Worm (Caenorhabditis elegans): ENCODE data around the gene gst-9.

The gst-9 gene

ce11 chrII:4891012-4891775 is at the start of gene gst-9 (continued):
- TF ChIP-seq pqm-1 (tag; optimal IDR thresholded peaks at IDR 0.05) (no peak), lim-7 (GFP tag; IDR thresholded peaks at IDR 0.05) (no peak), zip-11 (GFP tag; IDR thresholded peaks at IDR 0.05) (no peak), hmg-1.1 (GFP tag; IDR thresholded peaks at IDR 0.05) (no peak), Y105C5A.15 (GFP tag; IDR thresholded peaks at IDR 0.05) (no peak), lir-3 (tag; optimal IDR thresholded peaks at IDR 0.05) (no peak), spr-3 (GFP tag; optimal IDR thresholded peaks at IDR 0.05) (peak; percentile 25), madf-5 (GFP tag; IDR thresholded peaks at IDR 0.05) (no peak), D1046.2 (GFP tag; IDR thresholded peaks at IDR 0.05) (no peak), ceh-28 (tag; optimal IDR thresholded peaks at IDR 0.05) (no peak), sdz-12 (GFP tag; optimal IDR thresholded peaks at IDR 0.05) (no peak), hif-1 (tag; optimal IDR thresholded peaks at IDR 0.05) (no peak), cey-2 (tag; optimal IDR thresholded peaks at IDR 0.05; ENCODE audit: borderline replicate concordance, insufficient read depth) (no peak), nhr-10 (tag; optimal IDR thresholded peaks at IDR 0.05) (no peak), dve-1 (tag; optimal IDR thresholded peaks at IDR 0.05; ENCODE audit: insufficient read depth) (peak; percentile 86), snpc-4 (tag; optimal IDR thresholded peaks at IDR 0.05) (no peak), skn-1 (tag; optimal IDR thresholded peaks at IDR 0.05) (no peak), zfp-3 (GFP tag; conservative IDR thresholded peaks at IDR 0.05) (peak; percentile 92), ceh-20 (GFP tag; IDR thresholded peaks at IDR 0.05) (no peak), nhr-76 (tag; optimal IDR thresholded peaks at IDR 0.05) (no peak), nhr-41 (GFP tag; IDR thresholded peaks at IDR 0.05) (no peak), ceh-82 (tag; optimal IDR thresholded peaks at IDR 0.05) (no peak), ces-1 (GFP tag; optimal IDR thresholded peaks at IDR 0.05) (no peak), unc-62 (GFP tag; optimal IDR thresholded peaks at IDR 0.05 in 1 of 2) (peak in 1 of 2 experiments; percentile 84), unc-62 (tag; optimal IDR thresholded peaks at IDR 0.05) (no peak), daf-12 (tag; optimal IDR thresholded peaks at IDR 0.05) (no peak), aha-1 (tag) (peak; percentile 65), Y5F2A.4 (GFP tag; optimal IDR thresholded peaks at IDR 0.05) (peak; percentile 17), pha-4 (GFP tag; IDR thresholded peaks at IDR 0.05) (0 out of 2 replicates have a peak, but pooled peaks have one; percentile 52), pha-4 (tag; optimal IDR thresholded peaks at IDR 0.05) (no peak), R02D3.7 (tag; optimal IDR thresholded peaks at IDR 0.05) (no peak), F49E8.2 (tag; optimal IDR thresholded peaks at IDR 0.05; ENCODE audit: borderline replicate concordance) (no peak), F37D6.2 (tag; optimal IDR thresholded peaks at IDR 0.05) (no peak), dmd-8 (GFP tag; IDR thresholded peaks at IDR 0.05) (0 out of 2 replicates have a peak, but pooled peaks have one; percentile 4), nhr-25 (tag; optimal IDR thresholded peaks at IDR 0.05; ENCODE audit: borderline replicate concordance, insufficient read depth) (no peak), nhr-42 (GFP tag; IDR thresholded peaks at IDR 0.05) (0 out of 2 replicates have a peak, but pooled peaks have one; percentile 64), F44E2.7 (GFP tag; IDR thresholded peaks at IDR 0.05) (no peak), nhr-11 (tag; optimal IDR thresholded peaks at IDR 0.05) (no peak), jun-1 (tag; optimal IDR thresholded peaks at IDR 0.05) (no peak), hlh-30 (tag; optimal IDR thresholded peaks at IDR 0.05; ENCODE audit: insufficient read depth) (peak; percentile 10), lin-39 (tag; optimal IDR thresholded peaks at IDR 0.05) (no peak), zfp-2 (tag; optimal IDR thresholded peaks at IDR 0.05) (no peak), fos-1 (tag; optimal IDR thresholded peaks at IDR 0.05) (no peak), snpc-1.2 (GFP tag; IDR thresholded peaks at IDR 0.05) (no peak), arid-1 (GFP tag; conservative IDR thresholded peaks at IDR 0.05) (no peak), lsy-2 (tag; optimal IDR thresholded peaks at IDR 0.05) (peak in 1 of 2 experiments; percentile 61), zag-1 (tag; optimal IDR thresholded peaks at IDR 0.05) (no peak), ZK546.5 (tag; optimal IDR thresholded peaks at IDR 0.05) (no peak), tra-1 (GFP tag; IDR thresholded peaks at IDR 0.05) (no peak), lin-29 (GFP tag; IDR thresholded peaks at IDR 0.05) (no peak), ztf-7 (tag; optimal IDR thresholded peaks at IDR 0.05) (no peak)

All from whole organism, L4 larva.